Worm (Caenorhabditis elegans) whole organism, mixed stage, embryonic: Measurements from ENCODE around the gene acs-5.

Experiments used
- elt-1 ChIP-seq: sonication (generic microtip); optimal IDR thresholded peaks from 2 replicates; lab custom pipeline; 2017; ENCODE audit warnings: missing genetic modification characterization, mild to moderate bottlenecking, missing compliant biosample characterization, antibody characterized with exemption, moderate library complexity, borderline replicate concordance; ENCODE audit not compliant: insufficient read depth
- flh-1 ChIP-seq: fragments of 200-800 bp; sonication (Bioruptor generic); optimal IDR thresholded peaks from 2 replicates; lab custom pipeline; 2018; ENCODE audit warnings: mild to moderate bottlenecking, missing genetic modification characterization, moderate library complexity, missing compliant biosample characterization
- nhr-12 ChIP-seq: fragments of 150-350 bp; optimal IDR thresholded peaks from 2 replicates; lab custom pipeline; 2014; ENCODE audit warnings: missing biosample characterization, missing genetic modification characterization
- snpc-4 ChIP-seq: fragments of 150-350 bp; optimal IDR thresholded peaks from 2 replicates; lab custom pipeline; 2014; ENCODE audit warnings: missing biosample characterization, missing genetic modification characterization
- ztf-11 ChIP-seq: fragments of 150-350 bp; optimal IDR thresholded peaks from 2 replicates; lab custom pipeline; 2014; ENCODE audit warnings: missing biosample characterization, missing genetic modification characterization

- no peak for TF ChIP-seq snpc-4 (tag; lab: Kevin White, UChicago)
- TF ChIP-seq ztf-11 (tag; lab: Kevin White, UChicago) = no peak
- no peak for TF ChIP-seq elt-1
- TF ChIP-seq flh-1 = no peak
- TF ChIP-seq nhr-12 (tag; lab: Kevin White, UChicago) = no peak
Observed at ce11 chrIII:13556039-13556438, 12.7 kb upstream of the acs-5 start.
